Worm (Caenorhabditis elegans): ENCODE results near the gene B0416.5.

DNA sequence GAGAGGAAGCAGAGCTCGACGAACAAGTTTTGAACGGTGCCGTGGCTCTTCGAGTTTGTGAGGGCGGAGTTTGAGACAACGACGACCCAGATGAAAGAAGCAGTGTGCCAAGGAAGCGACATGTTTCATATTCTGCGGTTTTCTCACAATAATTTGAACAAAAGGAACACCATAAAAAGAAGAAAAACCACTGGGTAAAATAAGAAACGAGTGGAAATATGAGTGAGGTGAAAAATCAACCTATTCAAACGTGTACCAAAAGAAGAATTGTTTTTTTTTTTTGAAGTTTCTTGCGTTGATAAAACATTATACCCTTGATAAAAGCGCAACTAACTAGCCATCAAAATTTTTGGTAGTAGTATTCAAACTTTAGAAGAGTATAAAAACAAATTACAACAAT, 28.5 kb downstream of the B0416.5 start, which contains the start of gene lgc-4:
- TF ChIP-seq mep-1 (tag; optimal IDR thresholded peaks at IDR 0.05): no peak
- TF ChIP-seq zag-1 (tag; optimal IDR thresholded peaks at IDR 0.05): no peak
- no peak for TF ChIP-seq snpc-4 (tag; optimal IDR thresholded peaks at IDR 0.05)
- no peak for TF ChIP-seq unc-62 (GFP tag; optimal IDR thresholded peaks at IDR 0.05)
- no peak for TF ChIP-seq lin-39 (tag; optimal IDR thresholded peaks at IDR 0.05)
- no peak for TF ChIP-seq mdl-1 (tag; optimal IDR thresholded peaks at IDR 0.05)

Data from whole organism, L1 larva.